Fruit fly (Drosophila melanogaster) whole organism, prepupa: ENCODE results near the gene Yp3.

Source experiments
- Blimp-1 ChIP-seq: fragments of 200-800 bp; sonication (Bioruptor generic); optimal IDR thresholded peaks from 3 replicates; lab custom pipeline; 2017; ENCODE audit warnings: missing biosample characterization, missing genetic modification characterization, mild to moderate bottlenecking, moderate library complexity, missing genetic modification reagents
- CG10631 ChIP-seq: fragments of 200-800 bp; sonication (Bioruptor generic); optimal IDR thresholded peaks from 2 replicates; lab custom pipeline; 2016; ENCODE audit warnings: missing biosample characterization, missing genetic modification characterization
- CG10669 ChIP-seq: fragments of 200-800 bp; sonication (Bioruptor generic); optimal IDR thresholded peaks from 3 replicates; lab custom pipeline; 2018; ENCODE audit warnings: missing biosample characterization, mild to moderate bottlenecking, missing genetic modification characterization, moderate library complexity
- CG11294 ChIP-seq: fragments of 200-800 bp; sonication (Bioruptor generic); IDR thresholded peaks from 2 replicates; pipeline ENCODE4 v1.3.6; 2022; ENCODE audit warnings: missing biosample characterization, missing genetic modification characterization
- CG11762 ChIP-seq: fragments of 200-800 bp; sonication (Bioruptor generic); optimal IDR thresholded peaks from 3 replicates; lab custom pipeline; 2016; ENCODE audit warnings: missing biosample characterization, missing genetic modification characterization; ENCODE audit not compliant: insufficient read depth
- CG11902 ChIP-seq: fragments of 200-800 bp; sonication (Bioruptor generic); optimal IDR thresholded peaks from 3 replicates; lab custom pipeline; 2016; ENCODE audit warnings: missing biosample characterization, missing genetic modification characterization
- CG15336 ChIP-seq: fragments of 200-800 bp; sonication (Bioruptor generic); IDR thresholded peaks from 2 replicates; pipeline ENCODE4 v1.3.6; 2022; ENCODE audit warnings: missing biosample characterization, missing genetic modification characterization
- CG16779 ChIP-seq: fragments of 200-800 bp; sonication (Bioruptor generic); optimal IDR thresholded peaks from 3 replicates; lab custom pipeline; 2017; ENCODE audit warnings: missing biosample characterization, mild to moderate bottlenecking, missing genetic modification characterization
- CG3032 ChIP-seq: fragments of 200-800 bp; optimal IDR thresholded peaks from 2 replicates; lab custom pipeline; 2019; ENCODE audit warnings: missing biosample characterization, mild to moderate bottlenecking, missing genetic modification characterization, moderate library complexity
- CG32006 ChIP-seq: fragments of 200-800 bp; sonication (Bioruptor generic); optimal IDR thresholded peaks from 3 replicates; lab custom pipeline; 2017; ENCODE audit warnings: missing biosample characterization, mild to moderate bottlenecking, missing genetic modification characterization
- CG34406 ChIP-seq: fragments of 200-800 bp; sonication (Bioruptor generic); optimal IDR thresholded peaks from 3 replicates; lab custom pipeline; 2016; ENCODE audit warnings: missing biosample characterization, missing genetic modification characterization
- CG3919 ChIP-seq: fragments of 200-800 bp; sonication (Bioruptor generic); optimal IDR thresholded peaks from 3 replicates; lab custom pipeline; 2016; ENCODE audit warnings: missing biosample characterization, missing genetic modification characterization
- CG4318 ChIP-seq: fragments of 200-800 bp; sonication (Bioruptor generic); optimal IDR thresholded peaks from 3 replicates; lab custom pipeline; 2017; ENCODE audit warnings: missing biosample characterization, mild to moderate bottlenecking, missing genetic modification characterization
- CG6163 ChIP-seq: fragments of 200-800 bp; sonication (Bioruptor generic); IDR thresholded peaks from 3 replicates; pipeline ENCODE4 v1.3.6; 2022; ENCODE audit warnings: missing biosample characterization, missing genetic modification characterization
- CG6276 ChIP-seq: fragments of 200-800 bp; sonication (Bioruptor generic); optimal IDR thresholded peaks from 2 replicates; lab custom pipeline; 2017; ENCODE audit warnings: missing biosample characterization, mild to moderate bottlenecking, missing genetic modification characterization
- CG6792 ChIP-seq: fragments of 200-800 bp; sonication (Bioruptor generic); optimal IDR thresholded peaks from 3 replicates; lab custom pipeline; 2016; ENCODE audit warnings: missing biosample characterization, missing genetic modification characterization
- CG6808 ChIP-seq: fragments of 200-800 bp; sonication (Bioruptor generic); optimal IDR thresholded peaks from 3 replicates; lab custom pipeline; 2017; ENCODE audit warnings: missing biosample characterization, missing genetic modification characterization, mild to moderate bottlenecking, moderate library complexity, missing genetic modification reagents
- CG6854 ChIP-seq: fragments of 200-800 bp; sonication (Bioruptor generic); optimal IDR thresholded peaks from 2 replicates; lab custom pipeline; 2017; ENCODE audit warnings: missing biosample characterization, mild to moderate bottlenecking, missing genetic modification characterization
- CG7368 ChIP-seq: fragments of 200-800 bp; sonication (Bioruptor generic); optimal IDR thresholded peaks from 3 replicates; lab custom pipeline; 2016; ENCODE audit warnings: missing biosample characterization, missing genetic modification characterization
- CG8319 ChIP-seq: fragments of 200-800 bp; sonication (Bioruptor generic); optimal IDR thresholded peaks from 3 replicates; lab custom pipeline; 2016; ENCODE audit warnings: missing biosample characterization, missing genetic modification characterization
- CG8632 ChIP-seq: fragments of 200-800 bp; sonication (Bioruptor generic); optimal IDR thresholded peaks from 3 replicates; lab custom pipeline; 2016; ENCODE audit warnings: missing biosample characterization, missing genetic modification characterization
- CG9139 ChIP-seq: fragments of 200-800 bp; sonication (Bioruptor generic); optimal IDR thresholded peaks from 3 replicates; lab custom pipeline; 2017; ENCODE audit warnings: missing biosample characterization, mild to moderate bottlenecking, missing genetic modification characterization
- Eip75B ChIP-seq: fragments of 200-800 bp; sonication (Bioruptor generic); optimal IDR thresholded peaks from 3 replicates; lab custom pipeline; 2016; ENCODE audit warnings: missing biosample characterization, missing genetic modification characterization
- Eip78C ChIP-seq: fragments of 200-800 bp; sonication (Bioruptor generic); peaks from one replicate; lab custom pipeline; 2016; ENCODE audit warnings: missing biosample characterization, missing genetic modification characterization
- Ets96B ChIP-seq: fragments of 200-800 bp; optimal IDR thresholded peaks from 2 replicates; lab custom pipeline; 2019; ENCODE audit warnings: missing biosample characterization, mild to moderate bottlenecking, missing genetic modification characterization, moderate library complexity
- Hr38 ChIP-seq: sonication (Bioruptor generic); optimal IDR thresholded peaks from 2 replicates; lab custom pipeline; 2016; ENCODE audit warnings: missing biosample characterization, missing genetic modification characterization
- Hr39 ChIP-seq: fragments of 200-800 bp; sonication (Bioruptor generic); optimal IDR thresholded peaks from 2 replicates; lab custom pipeline; 2016; ENCODE audit warnings: missing biosample characterization, missing genetic modification characterization
- Lpt ChIP-seq: fragments of 200-800 bp; sonication (Bioruptor generic); optimal IDR thresholded peaks from 3 replicates; lab custom pipeline; 2016; ENCODE audit warnings: missing biosample characterization, missing genetic modification characterization
- Met ChIP-seq: fragments of 200-800 bp; sonication (Bioruptor generic); optimal IDR thresholded peaks from 3 replicates; lab custom pipeline; 2016; ENCODE audit warnings: missing biosample characterization, missing genetic modification characterization
- OdsH ChIP-seq: fragments of 200-800 bp; sonication (Bioruptor generic); optimal IDR thresholded peaks from 3 replicates; lab custom pipeline; 2016; ENCODE audit warnings: missing biosample characterization, missing genetic modification characterization
- Smox ChIP-seq: fragments of 200-800 bp; sonication (Bioruptor generic); optimal IDR thresholded peaks from 3 replicates; lab custom pipeline; 2016; ENCODE audit warnings: missing biosample characterization, missing genetic modification characterization
- Sox102F ChIP-seq: fragments of 200-800 bp; sonication (Bioruptor generic); optimal IDR thresholded peaks from 2 replicates; lab custom pipeline; 2016; ENCODE audit warnings: missing biosample characterization, mild to moderate bottlenecking, missing genetic modification characterization
- Sox14 ChIP-seq: fragments of 200-800 bp; sonication (Bioruptor generic); optimal IDR thresholded peaks from 3 replicates; lab custom pipeline; 2016; ENCODE audit warnings: missing biosample characterization, missing genetic modification characterization
- Sox15 ChIP-seq: fragments of 200-800 bp; sonication (Bioruptor generic); optimal IDR thresholded peaks from 3 replicates; lab custom pipeline; 2016; ENCODE audit warnings: missing biosample characterization, missing genetic modification characterization
- achi ChIP-seq: fragments of 200-800 bp; sonication (Bioruptor generic); optimal IDR thresholded peaks from 3 replicates; lab custom pipeline; 2016; ENCODE audit warnings: missing biosample characterization, missing genetic modification characterization
- acj6 ChIP-seq: fragments of 200-800 bp; sonication (Bioruptor generic); optimal IDR thresholded peaks from 3 replicates; lab custom pipeline; 2016; ENCODE audit warnings: missing biosample characterization, missing genetic modification characterization
- cyc ChIP-seq: fragments of 200-800 bp; sonication (Bioruptor generic); optimal IDR thresholded peaks from 3 replicates; lab custom pipeline; 2016; ENCODE audit warnings: missing biosample characterization, missing genetic modification characterization
- dac ChIP-seq: fragments of 200-800 bp; sonication (Bioruptor generic); optimal IDR thresholded peaks from 2 replicates; lab custom pipeline; 2017; ENCODE audit warnings: missing biosample characterization, mild to moderate bottlenecking, missing genetic modification characterization
- dsx ChIP-seq: fragments of 200-800 bp; optimal IDR thresholded peaks from 3 replicates; lab custom pipeline; 2019; ENCODE audit warnings: missing biosample characterization, mild to moderate bottlenecking, missing genetic modification characterization, moderate library complexity; ENCODE audit not compliant: poor library complexity, severe bottlenecking
- eg ChIP-seq: fragments of 200-800 bp; sonication (Bioruptor generic); IDR thresholded peaks from 3 replicates; pipeline ENCODE4 v1.3.6; 2022; ENCODE audit warnings: missing biosample characterization, missing genetic modification characterization
- esn ChIP-seq: fragments of 200-800 bp; sonication (Bioruptor generic); optimal IDR thresholded peaks from 2 replicates; lab custom pipeline; 2016; ENCODE audit warnings: missing biosample characterization, mild to moderate bottlenecking, missing genetic modification characterization, moderate library complexity
- fkh ChIP-seq: fragments of 200-800 bp; sonication (Bioruptor generic); optimal IDR thresholded peaks from 3 replicates; lab custom pipeline; 2017; ENCODE audit warnings: missing biosample characterization, mild to moderate bottlenecking, missing genetic modification characterization, moderate library complexity
- net ChIP-seq: fragments of 200-800 bp; sonication (Bioruptor generic); optimal IDR thresholded peaks from 3 replicates; lab custom pipeline; 2016; ENCODE audit warnings: missing biosample characterization, missing genetic modification characterization
- salr ChIP-seq, 2 experiments: fragments of 200-800 bp; sonication (Bioruptor generic); optimal IDR thresholded peaks; 3 replicates each; lab custom pipeline; 2016 to 2018; ENCODE audit warnings: missing biosample characterization in 2 of 2, missing genetic modification characterization in 2 of 2, mild to moderate bottlenecking in 1 of 2
- ss ChIP-seq, 2 experiments: fragments of 200-800 bp; sonication (Bioruptor generic); optimal IDR thresholded peaks; 2 replicates in 1 of 2; 3 replicates in 1 of 2; lab custom pipeline; 2017 to 2018; ENCODE audit warnings: mild to moderate bottlenecking in 2 of 2, missing biosample characterization in 2 of 2, missing genetic modification characterization in 2 of 2, moderate library complexity in 1 of 2
- svp ChIP-seq: fragments of 200-800 bp; sonication (Bioruptor generic); peaks from one replicate; lab custom pipeline; 2016; ENCODE audit warnings: missing biosample characterization, missing genetic modification characterization
- topi ChIP-seq: fragments of 200-800 bp; sonication (Bioruptor generic); optimal IDR thresholded peaks from 3 replicates; lab custom pipeline; 2016; ENCODE audit warnings: missing biosample characterization, missing genetic modification characterization

The Yp3 gene

DNA sequence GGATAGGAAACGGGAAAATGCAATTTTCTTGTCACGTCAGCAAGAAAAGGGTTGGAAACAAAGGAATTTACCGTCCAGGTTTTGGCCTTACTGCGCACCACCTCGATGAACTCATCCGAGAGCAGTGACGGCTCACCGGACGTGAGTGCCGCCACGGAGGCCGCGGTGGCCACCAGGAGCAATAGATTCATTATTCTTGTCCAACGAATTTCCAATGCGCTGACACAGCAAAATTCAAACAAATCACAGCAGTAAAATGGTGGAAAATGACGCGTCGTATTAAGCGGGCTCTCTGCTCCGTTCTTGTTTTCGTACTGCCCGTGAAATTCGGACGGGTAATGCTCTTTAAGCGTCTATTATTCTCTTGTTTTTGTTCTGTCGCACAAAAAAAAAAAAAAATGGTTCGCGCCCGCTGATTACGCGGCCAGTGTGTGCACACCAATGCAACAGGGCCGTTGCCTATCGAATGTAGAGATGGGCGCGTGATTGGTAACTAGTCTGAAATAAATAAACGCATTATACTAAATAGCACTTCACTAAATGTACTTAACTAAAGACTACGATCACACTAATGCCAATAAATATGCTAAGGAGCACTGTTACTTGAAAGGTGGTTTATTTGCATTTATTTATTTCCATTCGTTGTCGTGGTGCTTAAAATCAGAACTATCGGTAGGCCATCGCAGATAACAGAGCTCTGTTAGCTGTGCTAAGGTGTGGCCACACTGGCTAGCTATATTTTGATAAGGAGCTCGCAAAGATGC lies 22.6 kb downstream of the Yp3 start, which contains the start of the genes CtsB and amrt (continued):
- TF ChIP-seq Ets96B (tag; lab: Kevin White, UChicago), result peak; percentile 37
- TF ChIP-seq CG6163 (GFP tag; lab: Robert Waterston, UW), result peak; percentile 81; the same call in 2 of the 3 replicates
- no peak for TF ChIP-seq svp (GFP tag; lab: Kevin White, UChicago)
- peak; percentile 63 for TF ChIP-seq CG10631 (GFP tag; lab: Kevin White, UChicago)
- TF ChIP-seq Sox14, result peak; percentile 71
- no peak for TF ChIP-seq CG4318 (GFP tag; lab: Kevin White, UChicago)
- peak; percentile 31 for TF ChIP-seq CG7368 (GFP tag; lab: Kevin White, UChicago)
- peak; percentile 43 for TF ChIP-seq CG6792
- TF ChIP-seq OdsH, result peak; percentile 66
- peak; percentile 55 for TF ChIP-seq CG3032 (tag; lab: Kevin White, UChicago)
- peak; percentile 50 for TF ChIP-seq CG10669 (GFP tag; lab: Kevin White, UChicago)
- TF ChIP-seq Lpt (GFP tag; lab: Kevin White, UChicago), result peak; percentile 32
- TF ChIP-seq topi, result peak; percentile 63
- TF ChIP-seq Hr39 (GFP tag; lab: Kevin White, UChicago), result peak; percentile 64
- peak; percentile 28 for TF ChIP-seq dac (GFP tag; lab: Kevin White, UChicago)
- peak; percentile 77 for TF ChIP-seq net (GFP tag; lab: Kevin White, UChicago)
- peak; percentile 76 for TF ChIP-seq Eip78C
- TF ChIP-seq CG15336, result peak; percentile 60; the same call in 1 of the 2 replicates
- TF ChIP-seq CG11902 (GFP tag; lab: Kevin White, UChicago), result no peak
- TF ChIP-seq dsx, result peak; percentile 17
- TF ChIP-seq fkh, result peak; percentile 31
- TF ChIP-seq CG6276, result peak; percentile 70
- no peak for TF ChIP-seq CG6854
- TF ChIP-seq CG3919 (GFP tag; lab: Kevin White, UChicago), result peak; percentile 59
- peak; percentile 58 for TF ChIP-seq CG34406 (GFP tag; lab: Kevin White, UChicago)
- peak in 1 of 2 experiments; percentile 66 for TF ChIP-seq salr (GFP tag; optimal IDR thresholded peaks at IDR 0.05; lab: Kevin White, UChicago)
- TF ChIP-seq CG32006 (GFP tag; lab: Kevin White, UChicago), result peak; percentile 64

DNA sequence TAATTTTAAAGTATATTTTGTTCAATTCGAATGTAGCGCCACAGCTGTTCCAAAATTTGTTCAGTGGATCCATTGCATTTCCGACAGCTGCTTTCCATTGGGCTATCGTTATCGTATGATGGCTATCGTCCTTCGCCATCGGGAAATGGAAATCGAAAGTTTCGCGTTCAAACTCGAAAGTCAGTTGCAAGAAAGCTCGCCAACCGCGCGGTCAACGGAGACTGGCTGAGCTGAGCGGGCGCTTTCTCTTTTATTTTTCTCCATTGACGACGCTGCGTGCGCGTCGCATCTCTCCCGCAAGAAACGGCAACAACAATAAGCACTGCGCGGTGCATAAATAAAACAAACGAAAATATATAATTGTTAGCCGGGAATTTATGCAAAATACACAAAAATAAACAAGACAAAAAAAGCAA lies 24.2 kb downstream of the Yp3 start, which contains the start of gene inaE:
TSS of gene inaE (plus strand) at position 181 of the 416 bp plus-strand sequence.
- no peak for TF ChIP-seq Eip75B (GFP tag; lab: Kevin White, UChicago)
- no peak for TF ChIP-seq cyc (GFP tag; lab: Kevin White, UChicago)
- peak; percentile 10 for TF ChIP-seq CG6854
- TF ChIP-seq net (GFP tag; lab: Kevin White, UChicago), result peak; percentile 9
- peak; percentile 29 for TF ChIP-seq dsx
- TF ChIP-seq CG11762, result no peak
- peak; percentile 18 for TF ChIP-seq CG6808 (GFP tag; lab: Kevin White, UChicago)
- TF ChIP-seq acj6 (GFP tag; lab: Kevin White, UChicago), result no peak
- no peak for TF ChIP-seq CG8319
- TF ChIP-seq OdsH, result no peak
- no peak for TF ChIP-seq CG9139
- TF ChIP-seq Eip78C, result peak; percentile 1
- peak; percentile 2 for TF ChIP-seq CG3032 (tag; lab: Kevin White, UChicago)
- no peak for TF ChIP-seq Smox
- peak; percentile 47; the same call in 2 of the 3 replicates for TF ChIP-seq eg
- TF ChIP-seq Met (GFP tag; lab: Kevin White, UChicago), result no peak
- no peak for TF ChIP-seq CG10631 (GFP tag; lab: Kevin White, UChicago)
- TF ChIP-seq fkh, result peak; percentile 26
- no peak for TF ChIP-seq CG11294
- TF ChIP-seq Hr39 (GFP tag; lab: Kevin White, UChicago), result no peak
- peak; percentile 17 for TF ChIP-seq CG3919 (GFP tag; lab: Kevin White, UChicago)
- peak; percentile 10 for TF ChIP-seq esn (GFP tag; lab: Kevin White, UChicago)
- no peak for TF ChIP-seq CG16779
- TF ChIP-seq Sox14, result peak; percentile 38
- no peak for TF ChIP-seq Hr38 (GFP tag; lab: Kevin White, UChicago)
- no peak for TF ChIP-seq CG6276
- TF ChIP-seq Ets96B (tag; lab: Kevin White, UChicago), result no peak
- TF ChIP-seq ss (GFP tag; optimal IDR thresholded peaks at IDR 0.05; lab: Kevin White, UChicago), result peak in 1 of 2 experiments; percentile 23
- peak; percentile 91 for TF ChIP-seq Blimp-1 (GFP tag; lab: Kevin White, UChicago)
- TF ChIP-seq Sox15 (GFP tag; lab: Kevin White, UChicago), result no peak
- TF ChIP-seq Sox102F (GFP tag; lab: Kevin White, UChicago), result no peak
- TF ChIP-seq achi (GFP tag; lab: Kevin White, UChicago), result no peak
- TF ChIP-seq CG8632 (GFP tag; lab: Kevin White, UChicago), result no peak
- no peak for TF ChIP-seq CG6792
